Fruit fly (Drosophila melanogaster) S2 (cell line): ENCODE results near the gene CG32196.
"Not testable (repeated sequence)": the region's sequence is repeated elsewhere in the genome, so short reads cannot be mapped to it uniquely, and the experiment has no call there.

Experiments
- CG8478 ChIP-seq: fragments of >200 bp; optimal IDR thresholded peaks from 2 replicates; lab custom pipeline; 2018
- CTCF ChIP-seq, 2 experiments: fragments of >200 bp; optimal IDR thresholded peaks; 2 replicates each; lab custom pipeline; 2018

Gene CG32196

dm6 chr3L:18460987-18461403 is at the start of gene CG32196:
TSS of gene CG32196 (minus strand) at chr3L:18461024.
- TF ChIP-seq CTCF (optimal IDR thresholded peaks at IDR 0.05; lab: Kevin White, UChicago) = no peak

dm6 chr3L:18502425-18502824 is 41.6 kb upstream of the CG32196 start, which contains the start of gene AstC-R2:
TSS of gene AstC-R2 (minus strand) at chr3L:18502557.
- TF ChIP-seq CTCF (optimal IDR thresholded peaks at IDR 0.05; lab: Kevin White, UChicago) (no peak), CG8478 (lab: Kevin White, UChicago) (no peak)

- not testable (repeated sequence) for TF ChIP-seq CTCF (optimal IDR thresholded peaks at IDR 0.05; lab: Kevin White, UChicago); CG8478 (lab: Kevin White, UChicago)
Observed at dm6 chr3L:18472284-18472683, 11.5 kb upstream of the CG32196 start, which contains the start of gene Met75Ca. TSS of gene Met75Ca (minus strand) at chr3L:18472384.

- not testable (repeated sequence) for TF ChIP-seq CG8478 (lab: Kevin White, UChicago); CTCF (optimal IDR thresholded peaks at IDR 0.05; lab: Kevin White, UChicago)
Observed at dm6 chr3L:18469518-18469917, 8.7 kb upstream of the CG32196 start, which contains the start of gene Met75Cb. TSS of gene Met75Cb (minus strand) at chr3L:18469618.

dm6 chr3L:18463063-18463462 is 2.2 kb upstream of the CG32196 start, which contains the start of gene CG4306:
TSS of gene CG4306 (minus strand) at chr3L:18463163.
- TF ChIP-seq CTCF (optimal IDR thresholded peaks at IDR 0.05; lab: Kevin White, UChicago) (no peak), CG8478 (lab: Kevin White, UChicago) (no peak)

dm6 chr3L:18460317-18460912 is 409 bp downstream of the CG32196 start:
- TF ChIP-seq CTCF (optimal IDR thresholded peaks at IDR 0.05; lab: Kevin White, UChicago) = peak in 1 of 2 experiments; percentile 70
- TF ChIP-seq CG8478 (lab: Kevin White, UChicago) = no peak

dm6 chr3L:18449691-18450090 is 11.1 kb downstream of the CG32196 start:
- TF ChIP-seq CTCF (optimal IDR thresholded peaks at IDR 0.05; lab: Kevin White, UChicago) (no peak), CG8478 (lab: Kevin White, UChicago) (no peak)

- TF ChIP-seq CG8478 (lab: Kevin White, UChicago) = no peak
- TF ChIP-seq CTCF (optimal IDR thresholded peaks at IDR 0.05; lab: Kevin White, UChicago) = no peak
Observed at dm6 chr3L:18439809-18440256, 21.0 kb downstream of the CG32196 start, which contains the start of gene skl. TSS of gene skl (minus strand) at chr3L:18439942.

- TF ChIP-seq CG8478 (lab: Kevin White, UChicago) = no peak
- TF ChIP-seq CTCF (optimal IDR thresholded peaks at IDR 0.05; lab: Kevin White, UChicago) = no peak
Observed at dm6 chr3L:18430600-18430999, 30.2 kb downstream of the CG32196 start.

dm6 chr3L:18425288-18425687 is 35.5 kb downstream of the CG32196 start:
- TF ChIP-seq CG8478 (lab: Kevin White, UChicago) (no peak), CTCF (optimal IDR thresholded peaks at IDR 0.05; lab: Kevin White, UChicago) (no peak)

dm6 chr3L:18423011-18423410 is 37.8 kb downstream of the CG32196 start:
- no peak for TF ChIP-seq CG8478 (lab: Kevin White, UChicago)
- TF ChIP-seq CTCF (optimal IDR thresholded peaks at IDR 0.05; lab: Kevin White, UChicago) = no peak

dm6 chr3L:18417820-18418219 is 43.0 kb downstream of the CG32196 start:
- TF ChIP-seq CG8478 (lab: Kevin White, UChicago) = no peak

dm6 chr3L:18411334-18411733 is 49.5 kb downstream of the CG32196 start:
- TF ChIP-seq CTCF (optimal IDR thresholded peaks at IDR 0.05; lab: Kevin White, UChicago) (no peak), CG8478 (lab: Kevin White, UChicago) (no peak)
